Fruit fly (Drosophila melanogaster) whole organism, prepupa: ENCODE results near the gene Msp300.

Source experiments
- CG10631 ChIP-seq: fragments of 200-800 bp; sonication (Bioruptor generic); optimal IDR thresholded peaks from 2 replicates; lab custom pipeline; 2016; ENCODE audit warnings: missing biosample characterization, missing genetic modification characterization
- CG10669 ChIP-seq: fragments of 200-800 bp; sonication (Bioruptor generic); optimal IDR thresholded peaks from 3 replicates; lab custom pipeline; 2018; ENCODE audit warnings: missing biosample characterization, mild to moderate bottlenecking, missing genetic modification characterization, moderate library complexity
- CG11294 ChIP-seq: fragments of 200-800 bp; sonication (Bioruptor generic); IDR thresholded peaks from 2 replicates; pipeline ENCODE4 v1.3.6; 2022; ENCODE audit warnings: missing biosample characterization, missing genetic modification characterization
- CG11762 ChIP-seq: fragments of 200-800 bp; sonication (Bioruptor generic); optimal IDR thresholded peaks from 3 replicates; lab custom pipeline; 2016; ENCODE audit warnings: missing biosample characterization, missing genetic modification characterization; ENCODE audit not compliant: insufficient read depth
- CG15336 ChIP-seq: fragments of 200-800 bp; sonication (Bioruptor generic); IDR thresholded peaks from 2 replicates; pipeline ENCODE4 v1.3.6; 2022; ENCODE audit warnings: missing biosample characterization, missing genetic modification characterization
- CG1621 ChIP-seq: fragments of 200-800 bp; sonication (Bioruptor generic); optimal IDR thresholded peaks from 3 replicates; lab custom pipeline; 2018; ENCODE audit warnings: missing biosample characterization, mild to moderate bottlenecking, missing genetic modification characterization
- CG16779 ChIP-seq: fragments of 200-800 bp; sonication (Bioruptor generic); optimal IDR thresholded peaks from 3 replicates; lab custom pipeline; 2017; ENCODE audit warnings: missing biosample characterization, mild to moderate bottlenecking, missing genetic modification characterization
- CG3032 ChIP-seq: fragments of 200-800 bp; optimal IDR thresholded peaks from 2 replicates; lab custom pipeline; 2019; ENCODE audit warnings: missing biosample characterization, mild to moderate bottlenecking, missing genetic modification characterization, moderate library complexity
- CG31627 ChIP-seq: fragments of 200-800 bp; sonication (Bioruptor generic); optimal IDR thresholded peaks from 3 replicates; lab custom pipeline; 2016; ENCODE audit warnings: missing biosample characterization, missing genetic modification characterization
- CG32006 ChIP-seq: fragments of 200-800 bp; sonication (Bioruptor generic); optimal IDR thresholded peaks from 3 replicates; lab custom pipeline; 2017; ENCODE audit warnings: missing biosample characterization, mild to moderate bottlenecking, missing genetic modification characterization
- CG34406 ChIP-seq: fragments of 200-800 bp; sonication (Bioruptor generic); optimal IDR thresholded peaks from 3 replicates; lab custom pipeline; 2016; ENCODE audit warnings: missing biosample characterization, missing genetic modification characterization
- CG3919 ChIP-seq: fragments of 200-800 bp; sonication (Bioruptor generic); optimal IDR thresholded peaks from 3 replicates; lab custom pipeline; 2016; ENCODE audit warnings: missing biosample characterization, missing genetic modification characterization
- CG4318 ChIP-seq: fragments of 200-800 bp; sonication (Bioruptor generic); optimal IDR thresholded peaks from 3 replicates; lab custom pipeline; 2017; ENCODE audit warnings: missing biosample characterization, mild to moderate bottlenecking, missing genetic modification characterization
- CG6276 ChIP-seq: fragments of 200-800 bp; sonication (Bioruptor generic); optimal IDR thresholded peaks from 2 replicates; lab custom pipeline; 2017; ENCODE audit warnings: missing biosample characterization, mild to moderate bottlenecking, missing genetic modification characterization
- CG6792 ChIP-seq: fragments of 200-800 bp; sonication (Bioruptor generic); optimal IDR thresholded peaks from 3 replicates; lab custom pipeline; 2016; ENCODE audit warnings: missing biosample characterization, missing genetic modification characterization
- CG6808 ChIP-seq: fragments of 200-800 bp; sonication (Bioruptor generic); optimal IDR thresholded peaks from 3 replicates; lab custom pipeline; 2017; ENCODE audit warnings: missing biosample characterization, missing genetic modification characterization, mild to moderate bottlenecking, moderate library complexity, missing genetic modification reagents
- CG7368 ChIP-seq: fragments of 200-800 bp; sonication (Bioruptor generic); optimal IDR thresholded peaks from 3 replicates; lab custom pipeline; 2016; ENCODE audit warnings: missing biosample characterization, missing genetic modification characterization
- CG8119 ChIP-seq: fragments of 200-800 bp; sonication (Bioruptor generic); IDR thresholded peaks from 3 replicates; pipeline ENCODE4 v1.3.6; 2022; ENCODE audit warnings: missing biosample characterization, missing genetic modification characterization
- CG8632 ChIP-seq: fragments of 200-800 bp; sonication (Bioruptor generic); optimal IDR thresholded peaks from 3 replicates; lab custom pipeline; 2016; ENCODE audit warnings: missing biosample characterization, missing genetic modification characterization
- CG9139 ChIP-seq: fragments of 200-800 bp; sonication (Bioruptor generic); optimal IDR thresholded peaks from 3 replicates; lab custom pipeline; 2017; ENCODE audit warnings: missing biosample characterization, mild to moderate bottlenecking, missing genetic modification characterization
- Eip75B ChIP-seq: fragments of 200-800 bp; sonication (Bioruptor generic); optimal IDR thresholded peaks from 3 replicates; lab custom pipeline; 2016; ENCODE audit warnings: missing biosample characterization, missing genetic modification characterization
- Eip78C ChIP-seq: fragments of 200-800 bp; sonication (Bioruptor generic); peaks from one replicate; lab custom pipeline; 2016; ENCODE audit warnings: missing biosample characterization, missing genetic modification characterization
- Ets96B ChIP-seq: fragments of 200-800 bp; optimal IDR thresholded peaks from 2 replicates; lab custom pipeline; 2019; ENCODE audit warnings: missing biosample characterization, mild to moderate bottlenecking, missing genetic modification characterization, moderate library complexity
- Gug ChIP-seq: fragments of 200-800 bp; sonication (Bioruptor generic); IDR thresholded peaks from 2 replicates; pipeline ENCODE4 v1.3.6; 2022; ENCODE audit warnings: missing biosample characterization, missing genetic modification characterization
- Hr38 ChIP-seq: sonication (Bioruptor generic); optimal IDR thresholded peaks from 2 replicates; lab custom pipeline; 2016; ENCODE audit warnings: missing biosample characterization, missing genetic modification characterization
- Hr39 ChIP-seq: fragments of 200-800 bp; sonication (Bioruptor generic); optimal IDR thresholded peaks from 2 replicates; lab custom pipeline; 2016; ENCODE audit warnings: missing biosample characterization, missing genetic modification characterization
- Hr4 ChIP-seq: fragments of 200-800 bp; sonication (Bioruptor generic); optimal IDR thresholded peaks from 3 replicates; lab custom pipeline; 2016; ENCODE audit warnings: missing biosample characterization, missing genetic modification characterization
- Lpt ChIP-seq: fragments of 200-800 bp; sonication (Bioruptor generic); optimal IDR thresholded peaks from 3 replicates; lab custom pipeline; 2016; ENCODE audit warnings: missing biosample characterization, missing genetic modification characterization
- OdsH ChIP-seq: fragments of 200-800 bp; sonication (Bioruptor generic); optimal IDR thresholded peaks from 3 replicates; lab custom pipeline; 2016; ENCODE audit warnings: missing biosample characterization, missing genetic modification characterization
- Sox102F ChIP-seq: fragments of 200-800 bp; sonication (Bioruptor generic); optimal IDR thresholded peaks from 2 replicates; lab custom pipeline; 2016; ENCODE audit warnings: missing biosample characterization, mild to moderate bottlenecking, missing genetic modification characterization
- Sox14 ChIP-seq: fragments of 200-800 bp; sonication (Bioruptor generic); optimal IDR thresholded peaks from 3 replicates; lab custom pipeline; 2016; ENCODE audit warnings: missing biosample characterization, missing genetic modification characterization
- achi ChIP-seq: fragments of 200-800 bp; sonication (Bioruptor generic); optimal IDR thresholded peaks from 3 replicates; lab custom pipeline; 2016; ENCODE audit warnings: missing biosample characterization, missing genetic modification characterization
- acj6 ChIP-seq: fragments of 200-800 bp; sonication (Bioruptor generic); optimal IDR thresholded peaks from 3 replicates; lab custom pipeline; 2016; ENCODE audit warnings: missing biosample characterization, missing genetic modification characterization
- cyc ChIP-seq: fragments of 200-800 bp; sonication (Bioruptor generic); optimal IDR thresholded peaks from 3 replicates; lab custom pipeline; 2016; ENCODE audit warnings: missing biosample characterization, missing genetic modification characterization
- dac ChIP-seq: fragments of 200-800 bp; sonication (Bioruptor generic); optimal IDR thresholded peaks from 2 replicates; lab custom pipeline; 2017; ENCODE audit warnings: missing biosample characterization, mild to moderate bottlenecking, missing genetic modification characterization
- dsx ChIP-seq: fragments of 200-800 bp; optimal IDR thresholded peaks from 3 replicates; lab custom pipeline; 2019; ENCODE audit warnings: missing biosample characterization, mild to moderate bottlenecking, missing genetic modification characterization, moderate library complexity; ENCODE audit not compliant: poor library complexity, severe bottlenecking
- eg ChIP-seq: fragments of 200-800 bp; sonication (Bioruptor generic); IDR thresholded peaks from 3 replicates; pipeline ENCODE4 v1.3.6; 2022; ENCODE audit warnings: missing biosample characterization, missing genetic modification characterization
- esn ChIP-seq: fragments of 200-800 bp; sonication (Bioruptor generic); optimal IDR thresholded peaks from 2 replicates; lab custom pipeline; 2016; ENCODE audit warnings: missing biosample characterization, mild to moderate bottlenecking, missing genetic modification characterization, moderate library complexity
- fd59A ChIP-seq: fragments of 200-800 bp; sonication (Bioruptor generic); optimal IDR thresholded peaks from 2 replicates; lab custom pipeline; 2017; ENCODE audit warnings: missing biosample characterization, mild to moderate bottlenecking, missing genetic modification characterization, missing genetic modification reagents
- fd85E ChIP-seq: fragments of 200-800 bp; sonication (Bioruptor generic); optimal IDR thresholded peaks from 3 replicates; lab custom pipeline; 2016; ENCODE audit warnings: missing biosample characterization, missing genetic modification characterization
- fkh ChIP-seq: fragments of 200-800 bp; sonication (Bioruptor generic); optimal IDR thresholded peaks from 3 replicates; lab custom pipeline; 2017; ENCODE audit warnings: missing biosample characterization, mild to moderate bottlenecking, missing genetic modification characterization, moderate library complexity
- net ChIP-seq: fragments of 200-800 bp; sonication (Bioruptor generic); optimal IDR thresholded peaks from 3 replicates; lab custom pipeline; 2016; ENCODE audit warnings: missing biosample characterization, missing genetic modification characterization
- pdm3 ChIP-seq: fragments of 200-800 bp; sonication (Bioruptor generic); optimal IDR thresholded peaks from 3 replicates; lab custom pipeline; 2016; ENCODE audit warnings: missing biosample characterization, missing genetic modification characterization
- salr ChIP-seq, 2 experiments: fragments of 200-800 bp; sonication (Bioruptor generic); optimal IDR thresholded peaks; 3 replicates each; lab custom pipeline; 2016 to 2018; ENCODE audit warnings: missing biosample characterization in 2 of 2, missing genetic modification characterization in 2 of 2, mild to moderate bottlenecking in 1 of 2
- spab ChIP-seq: fragments of 200-800 bp; sonication (Bioruptor generic); optimal IDR thresholded peaks from 2 replicates; lab custom pipeline; 2017; ENCODE audit warnings: missing biosample characterization, mild to moderate bottlenecking, missing genetic modification characterization, missing genetic modification reagents
- ss ChIP-seq, 2 experiments: fragments of 200-800 bp; sonication (Bioruptor generic); optimal IDR thresholded peaks; 2 replicates in 1 of 2; 3 replicates in 1 of 2; lab custom pipeline; 2017 to 2018; ENCODE audit warnings: mild to moderate bottlenecking in 2 of 2, missing biosample characterization in 2 of 2, missing genetic modification characterization in 2 of 2, moderate library complexity in 1 of 2
- svp ChIP-seq: fragments of 200-800 bp; sonication (Bioruptor generic); peaks from one replicate; lab custom pipeline; 2016; ENCODE audit warnings: missing biosample characterization, missing genetic modification characterization
- vri ChIP-seq: fragments of 200-800 bp; sonication (Bioruptor generic); optimal IDR thresholded peaks from 3 replicates; lab custom pipeline; 2016; ENCODE audit warnings: missing biosample characterization, mild to moderate bottlenecking, missing genetic modification characterization

Gene Msp300

dm6 chr2L:5080225-5080867 is 20.3 kb upstream of the Msp300 start:
- TF ChIP-seq CG7368 (peak; percentile 44), cyc (GFP tag; lab: Kevin White, UChicago) (no peak), CG6792 (GFP tag; lab: Kevin White, UChicago) (peak; percentile 53), CG34406 (GFP tag; lab: Kevin White, UChicago) (peak; percentile 52), net (GFP tag; lab: Kevin White, UChicago) (peak; percentile 77), dsx (peak; percentile 78), dac (peak; percentile 82), CG3032 (tag; lab: Kevin White, UChicago) (peak; percentile 84), CG6276 (GFP tag; lab: Kevin White, UChicago) (peak; percentile 95), CG31627 (GFP tag; lab: Kevin White, UChicago) (no peak), CG9139 (GFP tag; lab: Kevin White, UChicago) (peak; percentile 77), Ets96B (tag; lab: Kevin White, UChicago) (peak; percentile 82), CG11762 (GFP tag; lab: Kevin White, UChicago) (peak; percentile 70), pdm3 (no peak), CG8632 (GFP tag; lab: Kevin White, UChicago) (peak; percentile 64), Gug (GFP tag; lab: Robert Waterston, UW) (peak; percentile 85), Hr38 (GFP tag; lab: Kevin White, UChicago) (no peak), OdsH (GFP tag; lab: Kevin White, UChicago) (peak; percentile 83), esn (no peak), Sox102F (GFP tag; lab: Kevin White, UChicago) (no peak), CG11294 (GFP tag; lab: Robert Waterston, UW) (peak; percentile 77), Hr4 (GFP tag; lab: Kevin White, UChicago) (peak; percentile 85), CG1621 (tag; lab: Kevin White, UChicago) (peak; percentile 58), ss (GFP tag; optimal IDR thresholded peaks at IDR 0.05; lab: Kevin White, UChicago) (peak; percentile 87 to 90), achi (peak; percentile 85), salr (GFP tag; optimal IDR thresholded peaks at IDR 0.05; lab: Kevin White, UChicago) (peak in 1 of 2 experiments; percentile 92), Hr39 (GFP tag; lab: Kevin White, UChicago) (no peak), Sox14 (GFP tag; lab: Kevin White, UChicago) (peak; percentile 49), CG32006 (GFP tag; lab: Kevin White, UChicago) (peak; percentile 97), Eip78C (GFP tag; lab: Kevin White, UChicago) (peak; percentile 93), fkh (GFP tag; lab: Kevin White, UChicago) (no peak), CG3919 (GFP tag; lab: Kevin White, UChicago) (peak; percentile 81), CG10631 (GFP tag; lab: Kevin White, UChicago) (peak; percentile 83), spab (GFP tag; lab: Kevin White, UChicago) (peak; percentile 80), Eip75B (peak; percentile 56), CG16779 (peak; percentile 70), CG15336 (GFP tag; lab: Robert Waterston, UW) (peak; percentile 95), eg (peak; percentile 72; the same call in 1 of the 3 replicates), vri (GFP tag; lab: Kevin White, UChicago) (no peak), Lpt (GFP tag; lab: Kevin White, UChicago) (peak; percentile 87), CG8119 (peak; percentile 96), svp (GFP tag; lab: Kevin White, UChicago) (no peak), CG6808 (GFP tag; lab: Kevin White, UChicago) (peak; percentile 82), fd59A (GFP tag; lab: Kevin White, UChicago) (peak; percentile 80), CG10669 (peak; percentile 80), fd85E (GFP tag; lab: Kevin White, UChicago) (no peak), CG4318 (GFP tag; lab: Kevin White, UChicago) (peak; percentile 91), acj6 (GFP tag; lab: Kevin White, UChicago) (peak; percentile 80)
